Worm (Caenorhabditis elegans): Measurements from ENCODE around the gene tbx-36.

tbx-36 gene

ce11 chrIV:11916907-11917306 lies 33.5 kb upstream of the tbx-36 start, which contains the start of gene ZK822.10 (continued):
- TF ChIP-seq tra-1 (GFP tag; IDR thresholded peaks at IDR 0.05) (no peak), madf-5 (GFP tag; IDR thresholded peaks at IDR 0.05) (no peak), php-3 (GFP tag; IDR thresholded peaks at IDR 0.05) (no peak), nhr-28 (tag; optimal IDR thresholded peaks at IDR 0.05) (peak; percentile 86), mes-2 (tag; optimal IDR thresholded peaks at IDR 0.05; ENCODE audit: poor library complexity, severe bottlenecking) (no peak), pha-4 (GFP tag; IDR thresholded peaks at IDR 0.05) (no peak), pha-4 (tag; optimal IDR thresholded peaks at IDR 0.05) (no peak), hlh-11 (tag; optimal IDR thresholded peaks at IDR 0.05) (peak; percentile 71), tag-97 (GFP tag; IDR thresholded peaks at IDR 0.05) (no peak), snpc-1.2 (GFP tag; IDR thresholded peaks at IDR 0.05) (no peak), daf-12 (tag; optimal IDR thresholded peaks at IDR 0.05) (no peak), nhr-111 (GFP tag; optimal IDR thresholded peaks at IDR 0.05) (no peak), dmd-8 (GFP tag; IDR thresholded peaks at IDR 0.05) (no peak), ceh-32 (tag; optimal IDR thresholded peaks at IDR 0.05; ENCODE audit: poor library complexity) (no peak), lin-1 (GFP tag; IDR thresholded peaks at IDR 0.05) (no peak), zip-2 (tag; optimal IDR thresholded peaks at IDR 0.05) (no peak), egl-27 (tag; optimal IDR thresholded peaks at IDR 0.05) (no peak), nhr-10 (tag; optimal IDR thresholded peaks at IDR 0.05) (no peak), unc-130 (GFP tag; optimal IDR thresholded peaks at IDR 0.05) (no peak), ZK546.5 (tag; optimal IDR thresholded peaks at IDR 0.05) (no peak), daf-8 (GFP tag; IDR thresholded peaks at IDR 0.05) (no peak), dmd-9 (GFP tag; IDR thresholded peaks at IDR 0.05) (no peak), F49E8.2 (tag; optimal IDR thresholded peaks at IDR 0.05; ENCODE audit: borderline replicate concordance) (no peak), nhr-6 (tag; optimal IDR thresholded peaks at IDR 0.05) (no peak), lin-15B (tag; optimal IDR thresholded peaks at IDR 0.05) (no peak), skn-1 (tag; optimal IDR thresholded peaks at IDR 0.05) (no peak), lin-29 (GFP tag; IDR thresholded peaks at IDR 0.05) (no peak), attf-4 (tag; optimal IDR thresholded peaks at IDR 0.05) (no peak), ztf-11 (tag; optimal IDR thresholded peaks at IDR 0.05) (no peak), hlh-30 (tag; optimal IDR thresholded peaks at IDR 0.05; ENCODE audit: insufficient read depth) (peak; percentile 44), daf-19 (GFP tag; conservative IDR thresholded peaks at IDR 0.05) (no peak), mdt-29 (GFP tag; IDR thresholded peaks at IDR 0.05) (peak; percentile 65), zfp-2 (tag; optimal IDR thresholded peaks at IDR 0.05) (no peak), hmg-1.1 (GFP tag; IDR thresholded peaks at IDR 0.05) (no peak), aly-2 (tag; optimal IDR thresholded peaks at IDR 0.05) (no peak), egl-43 (GFP tag; IDR thresholded peaks at IDR 0.05) (no peak), nhr-237 (tag; optimal IDR thresholded peaks at IDR 0.05) (no peak), jun-1 (tag; optimal IDR thresholded peaks at IDR 0.05) (no peak), lim-7 (GFP tag; IDR thresholded peaks at IDR 0.05) (no peak), spr-3 (GFP tag; optimal IDR thresholded peaks at IDR 0.05) (no peak), fkh-10 (GFP tag; optimal IDR thresholded peaks at IDR 0.05) (no peak), nhr-76 (tag; optimal IDR thresholded peaks at IDR 0.05) (no peak), unc-39 (tag; optimal IDR thresholded peaks at IDR 0.05) (no peak), lin-38 (GFP tag; IDR thresholded peaks at IDR 0.05) (no peak), dve-1 (tag; optimal IDR thresholded peaks at IDR 0.05; ENCODE audit: insufficient read depth) (peak; percentile 77), daf-16 (GFP tag; optimal IDR thresholded peaks at IDR 0.05) (no peak), daf-16 (tag; optimal IDR thresholded peaks at IDR 0.05) (peak; percentile 100), F10B5.3 (tag; optimal IDR thresholded peaks at IDR 0.05) (no peak), zip-11 (GFP tag; IDR thresholded peaks at IDR 0.05) (no peak), nhr-42 (GFP tag; IDR thresholded peaks at IDR 0.05) (no peak), arid-1 (GFP tag; conservative IDR thresholded peaks at IDR 0.05) (no peak), spr-1 (tag; optimal IDR thresholded peaks at IDR 0.05) (no peak), snpc-4 (tag; optimal IDR thresholded peaks at IDR 0.05) (no peak), T20F7.1 (GFP tag; optimal IDR thresholded peaks at IDR 0.05) (no peak)

Data from whole organism, L4 larva.